Worm (Caenorhabditis elegans) whole organism, late embryonic: Measurements from ENCODE around the gene F23B2.7.

ENCODE experiments used
- F13H6.1 ChIP-seq: sonication (generic microtip); optimal IDR thresholded peaks from 2 replicates; lab custom pipeline; 2016; ENCODE audit warnings: missing genetic modification characterization, missing compliant biosample characterization
- K02D7.2 ChIP-seq: sonication (generic microtip); optimal IDR thresholded peaks from 2 replicates; lab custom pipeline; 2017; ENCODE audit warnings: mild to moderate bottlenecking, missing genetic modification characterization, missing compliant biosample characterization
- ceh-34 ChIP-seq: sonication (generic microtip); optimal IDR thresholded peaks from 2 replicates; lab custom pipeline; 2016; ENCODE audit warnings: mild to moderate bottlenecking, missing genetic modification characterization, missing compliant biosample characterization
- fkh-10 ChIP-seq: fragments of 150-350 bp; optimal IDR thresholded peaks from 2 replicates; lab custom pipeline; 2014; ENCODE audit warnings: missing biosample characterization, missing genetic modification reagents, missing genetic modification characterization
- fkh-6 ChIP-seq: sonication (generic microtip); optimal IDR thresholded peaks from 2 replicates; lab custom pipeline; 2016; ENCODE audit warnings: missing genetic modification characterization, missing compliant biosample characterization
- hlh-6 ChIP-seq: sonication (generic microtip); optimal IDR thresholded peaks from 2 replicates; lab custom pipeline; 2016; ENCODE audit warnings: missing genotype, missing genetic modification characterization, missing compliant biosample characterization
- nhr-11 ChIP-seq: fragments of 150-350 bp; optimal IDR thresholded peaks from 2 replicates; lab custom pipeline; 2014; ENCODE audit warnings: missing biosample characterization, missing genetic modification characterization
- nhr-232 ChIP-seq: sonication (generic microtip); optimal IDR thresholded peaks from 2 replicates; lab custom pipeline; 2016; ENCODE audit warnings: missing genetic modification characterization, missing compliant biosample characterization
- sdc-2 ChIP-seq: sonication (generic microtip); optimal IDR thresholded peaks from 2 replicates; lab custom pipeline; 2016; ENCODE audit warnings: missing genotype, missing genetic modification characterization, missing compliant biosample characterization
- sox-4 ChIP-seq: sonication (generic microtip); optimal IDR thresholded peaks from 2 replicates; lab custom pipeline; 2017; ENCODE audit warnings: mild to moderate bottlenecking, missing genetic modification characterization, inconsistent platforms, missing compliant biosample characterization

- TF ChIP-seq F13H6.1 (tag; lab: Kevin White, UChicago) (no peak), nhr-232 (no peak), K02D7.2 (tag; lab: Kevin White, UChicago) (no peak), ceh-34 (tag; lab: Kevin White, UChicago) (peak; percentile 76), sox-4 (no peak), fkh-10 (GFP tag; lab: Kevin White, UChicago) (no peak), hlh-6 (no peak), nhr-11 (tag; lab: Kevin White, UChicago) (no peak), sdc-2 (tag; lab: Kevin White, UChicago) (peak; percentile 11), fkh-6 (tag; lab: Kevin White, UChicago) (no peak)
Measured at ce11 chrIV:9196755-9197154, 46.5 kb downstream of the F23B2.7 start.
